Fruit fly (Drosophila melanogaster) whole organism, pupa: ENCODE data around the gene CG15142.
A peak's percentile ranks its signal among the peaks of the same experiment; 100 is the strongest.

Experiments used
- CG10348 ChIP-seq: fragments of 200-800 bp; sonication (Bioruptor generic); IDR thresholded peaks from 2 replicates; pipeline ENCODE4 v1.3.6; 2022; ENCODE audit warnings: missing biosample characterization, missing genetic modification characterization
- CG12605 ChIP-seq: fragments of 200-800 bp; sonication (Bioruptor generic); IDR thresholded peaks from 2 replicates; pipeline ENCODE4 v1.3.6; 2022; ENCODE audit warnings: missing biosample characterization, missing genetic modification characterization
- CG13204 ChIP-seq: fragments of 200-800 bp; sonication (Bioruptor generic); optimal IDR thresholded peaks from 2 replicates; lab custom pipeline; 2018; ENCODE audit warnings: missing biosample characterization, mild to moderate bottlenecking, missing genetic modification characterization, moderate library complexity
- CG14655 ChIP-seq: fragments of 200-800 bp; sonication (Bioruptor generic); optimal IDR thresholded peaks from 3 replicates; lab custom pipeline; 2017; ENCODE audit warnings: mild to moderate bottlenecking, missing biosample characterization, missing genetic modification reagents, missing genetic modification characterization
- CG15710 ChIP-seq: fragments of 200-800 bp; sonication (Bioruptor generic); optimal IDR thresholded peaks from 2 replicates; lab custom pipeline; 2018; ENCODE audit warnings: missing biosample characterization, mild to moderate bottlenecking, missing genetic modification characterization, moderate library complexity
- CG17806 ChIP-seq: fragments of 200-800 bp; sonication (Bioruptor generic); optimal IDR thresholded peaks from 2 replicates; lab custom pipeline; 2018; ENCODE audit warnings: missing biosample characterization, mild to moderate bottlenecking, missing genetic modification characterization, moderate library complexity
- CG32121 ChIP-seq: fragments of 200-800 bp; sonication (Bioruptor generic); IDR thresholded peaks from 2 replicates; pipeline ENCODE4 v1.3.6; 2022; ENCODE audit warnings: missing biosample characterization, missing genetic modification characterization
- CG34367 ChIP-seq: fragments of 200-800 bp; sonication (Bioruptor generic); optimal IDR thresholded peaks from 2 replicates; lab custom pipeline; 2018; ENCODE audit warnings: missing biosample characterization, mild to moderate bottlenecking, missing genetic modification characterization
- CG4496 ChIP-seq: fragments of 200-800 bp; sonication (Bioruptor generic); IDR thresholded peaks from 3 replicates; pipeline ENCODE4 v1.3.6; 2022; ENCODE audit warnings: missing biosample characterization, missing genetic modification characterization
- CG8159 ChIP-seq: fragments of 200-800 bp; sonication (Bioruptor generic); optimal IDR thresholded peaks from 3 replicates; lab custom pipeline; 2018; ENCODE audit warnings: missing biosample characterization, mild to moderate bottlenecking, missing genetic modification characterization, moderate library complexity
- CG8301 ChIP-seq: fragments of 200-800 bp; sonication (Bioruptor generic); optimal IDR thresholded peaks from 2 replicates; lab custom pipeline; 2018; ENCODE audit warnings: missing biosample characterization, mild to moderate bottlenecking, missing genetic modification characterization
- CG9948 ChIP-seq: fragments of 200-800 bp; sonication (Bioruptor generic); optimal IDR thresholded peaks from 2 replicates; lab custom pipeline; 2018; ENCODE audit warnings: missing biosample characterization, mild to moderate bottlenecking, missing genetic modification characterization, moderate library complexity
- D1 ChIP-seq: fragments of 200-800 bp; sonication (Bioruptor generic); optimal IDR thresholded peaks from 2 replicates; lab custom pipeline; 2018; ENCODE audit warnings: missing biosample characterization, mild to moderate bottlenecking, missing genetic modification characterization, moderate library complexity
- EcR ChIP-seq: fragments of 200-800 bp; sonication (Bioruptor generic); optimal IDR thresholded peaks from 3 replicates; lab custom pipeline; 2019; ENCODE audit warnings: missing biosample characterization, missing genetic modification characterization, mild to moderate bottlenecking, moderate library complexity, missing genetic modification reagents
- Ets98B ChIP-seq: fragments of 200-800 bp; sonication (Bioruptor generic); IDR thresholded peaks from 2 replicates; pipeline ENCODE4 v1.3.6; 2022; ENCODE audit warnings: missing biosample characterization, missing genetic modification characterization
- Pif1A ChIP-seq: fragments of 200-800 bp; sonication (Bioruptor generic); optimal IDR thresholded peaks from 3 replicates; lab custom pipeline; 2016; ENCODE audit warnings: missing biosample characterization, missing genetic modification characterization
- Pif1B ChIP-seq: fragments of 200-800 bp; sonication (Bioruptor generic); optimal IDR thresholded peaks from 3 replicates; lab custom pipeline; 2016; ENCODE audit warnings: missing biosample characterization, missing genetic modification characterization
- Snoo ChIP-seq: fragments of 200-800 bp; sonication (Bioruptor generic); optimal IDR thresholded peaks from 3 replicates; lab custom pipeline; 2017; ENCODE audit warnings: missing biosample characterization, mild to moderate bottlenecking, missing genetic modification characterization, inconsistent platforms
- fd96Ca ChIP-seq: fragments of 200-800 bp; sonication (Bioruptor generic); IDR thresholded peaks from 3 replicates; pipeline ENCODE4 v1.3.6; 2022; ENCODE audit warnings: missing biosample characterization, missing genetic modification characterization
- gl ChIP-seq: fragments of 200-800 bp; sonication (Bioruptor generic); optimal IDR thresholded peaks from 2 replicates; lab custom pipeline; 2018; ENCODE audit warnings: missing biosample characterization, mild to moderate bottlenecking, missing genetic modification characterization
- rn ChIP-seq: fragments of 200-800 bp; sonication (Bioruptor generic); IDR thresholded peaks from 2 replicates; pipeline ENCODE4 v1.3.6; 2022; ENCODE audit warnings: missing biosample characterization, missing genetic modification characterization

Gene CG15142

DNA sequence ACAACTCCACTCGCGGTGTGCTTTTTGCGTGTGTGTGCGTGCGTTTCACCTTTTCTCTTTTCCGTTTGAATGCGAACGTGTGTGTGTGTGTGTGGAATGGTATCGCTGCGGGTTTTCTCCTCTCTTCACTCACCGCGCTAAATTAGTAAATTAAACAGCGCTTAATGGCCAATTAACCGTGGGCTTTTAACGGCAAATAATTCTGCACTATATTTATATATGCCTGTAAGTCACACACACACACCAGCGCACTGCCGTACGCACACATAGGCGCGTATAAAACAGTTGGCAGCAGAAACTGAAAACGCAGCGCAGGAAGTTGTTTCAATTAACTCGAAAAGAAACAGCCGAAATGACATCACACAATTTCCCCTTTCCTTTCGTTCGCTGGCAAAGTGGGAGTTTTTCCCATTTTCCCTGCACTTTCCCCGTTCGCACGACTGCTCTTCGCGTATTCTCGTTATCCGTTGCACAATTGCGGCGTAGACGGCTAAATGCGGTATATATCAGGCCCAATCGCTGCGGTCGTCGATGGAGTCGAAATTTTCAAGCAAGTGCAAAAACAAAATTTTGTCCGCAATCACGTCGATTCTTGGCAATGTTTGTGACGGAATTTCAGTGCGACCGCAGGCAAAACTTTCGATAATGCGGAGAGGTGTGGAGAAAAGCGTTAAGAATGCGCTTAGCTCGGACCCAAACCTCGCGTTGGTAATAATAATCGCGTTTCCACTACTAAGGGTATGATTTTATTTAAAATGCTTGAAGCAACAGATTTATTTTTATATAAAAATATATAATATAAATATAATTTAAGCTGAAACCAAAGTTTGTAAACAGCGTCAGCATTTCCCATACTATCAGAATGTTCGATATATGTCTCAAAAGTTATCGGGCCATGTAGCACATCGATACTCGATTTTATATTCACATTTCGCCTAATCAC, 25.8 kb downstream of the CG15142 start, which contains the start of gene BicD:
BicD (minus strand) TSS at position 634 of the 943 bp plus-strand sequence.
- TF ChIP-seq CG34367 (tag; lab: Kevin White, UChicago) = no peak
- TF ChIP-seq CG4496 (GFP tag; lab: Robert Waterston, UW) = peak; percentile 22; the same call in 1 of the 3 replicates
- TF ChIP-seq EcR = peak; percentile 20
- TF ChIP-seq CG12605 (GFP tag; lab: Robert Waterston, UW) = 0 out of 2 replicates have a peak, but pooled peaks have one; percentile 20
- peak; percentile 23; the same call in 1 of the 2 replicates for TF ChIP-seq Ets98B (GFP tag; lab: Robert Waterston, UW)
- no peak for TF ChIP-seq Pif1A (GFP tag; lab: Kevin White, UChicago)

- no peak for TF ChIP-seq CG9948 (tag; lab: Kevin White, UChicago)
- no peak for TF ChIP-seq Pif1A (GFP tag; lab: Kevin White, UChicago)
- no peak for TF ChIP-seq EcR
- no peak for TF ChIP-seq CG4496 (GFP tag; lab: Robert Waterston, UW)
- TF ChIP-seq CG12605 (GFP tag; lab: Robert Waterston, UW) = no peak
- no peak for TF ChIP-seq fd96Ca
- no peak for TF ChIP-seq CG15710
- TF ChIP-seq Pif1B (GFP tag; lab: Kevin White, UChicago) = no peak
- no peak for TF ChIP-seq CG34367 (tag; lab: Kevin White, UChicago)
- no peak for TF ChIP-seq CG17806 (tag; lab: Kevin White, UChicago)
- TF ChIP-seq gl (tag; lab: Kevin White, UChicago) = no peak
- no peak for TF ChIP-seq CG13204
- TF ChIP-seq rn (GFP tag; lab: Robert Waterston, UW) = no peak
- no peak for TF ChIP-seq Snoo
- no peak for TF ChIP-seq CG32121
- no peak for TF ChIP-seq D1
- TF ChIP-seq CG8301 = no peak
- no peak for TF ChIP-seq CG10348 (GFP tag; lab: Robert Waterston, UW)
- no peak for TF ChIP-seq CG14655 (GFP tag; lab: Kevin White, UChicago)
- no peak for TF ChIP-seq CG8159
These were observed 27.1 kb downstream of the CG15142 start, which contains the start of gene Sgt for dm6 chr2L:17471524-17471923. Gene Sgt, plus strand, starts transcription at chr2L:17471603.

dm6 chr2L:17470630-17471029, 28.0 kb downstream of the CG15142 start:
- no peak for TF ChIP-seq CG14655 (GFP tag; lab: Kevin White, UChicago)
- TF ChIP-seq, all 21 proteins: peak for 0

DNA sequence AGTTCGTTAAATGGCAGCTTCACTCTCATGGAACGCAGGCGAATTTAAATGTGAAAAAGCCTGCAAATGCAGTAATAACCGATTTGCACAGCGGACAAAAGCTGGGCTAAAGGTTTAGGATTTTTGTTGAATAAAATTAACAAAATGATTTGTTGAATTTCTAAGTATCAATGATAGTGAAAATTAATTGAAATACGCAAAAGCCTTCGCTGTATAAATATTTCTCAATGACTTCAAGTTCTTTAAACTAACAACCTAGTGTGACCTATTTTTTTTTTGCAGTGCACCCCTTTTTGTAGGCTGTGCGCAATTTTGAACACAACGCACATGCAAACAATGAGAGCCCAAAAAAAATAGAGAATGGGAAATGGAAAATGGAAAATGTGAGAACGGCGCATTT, 31.7 kb downstream of the CG15142 start:
- TF ChIP-seq CG14655 (GFP tag; lab: Kevin White, UChicago) (peak; percentile 56), CG9948 (tag; lab: Kevin White, UChicago) (peak; percentile 46), Pif1B (GFP tag; lab: Kevin White, UChicago) (no peak), CG17806 (tag; lab: Kevin White, UChicago) (peak; percentile 36), rn (GFP tag; lab: Robert Waterston, UW) (no peak), CG34367 (tag; lab: Kevin White, UChicago) (peak; percentile 28), CG12605 (GFP tag; lab: Robert Waterston, UW) (peak; percentile 38; the same call in 1 of the 2 replicates), Snoo (no peak), D1 (no peak), CG32121 (0 out of 2 replicates have a peak, but pooled peaks have one; percentile 48), Ets98B (GFP tag; lab: Robert Waterston, UW) (no peak; the same call in 1 of the 2 replicates), CG8159 (peak; percentile 44), CG4496 (GFP tag; lab: Robert Waterston, UW) (peak; percentile 53), EcR (no peak), CG15710 (peak; percentile 49), CG13204 (no peak), gl (tag; lab: Kevin White, UChicago) (no peak), Pif1A (GFP tag; lab: Kevin White, UChicago) (peak; percentile 34), CG8301 (peak; percentile 54), CG10348 (GFP tag; lab: Robert Waterston, UW) (no peak), fd96Ca (0 out of 3 replicates have a peak, but pooled peaks have one; percentile 12)
- TF ChIP-seq, all 21 proteins: peak for 12

DNA sequence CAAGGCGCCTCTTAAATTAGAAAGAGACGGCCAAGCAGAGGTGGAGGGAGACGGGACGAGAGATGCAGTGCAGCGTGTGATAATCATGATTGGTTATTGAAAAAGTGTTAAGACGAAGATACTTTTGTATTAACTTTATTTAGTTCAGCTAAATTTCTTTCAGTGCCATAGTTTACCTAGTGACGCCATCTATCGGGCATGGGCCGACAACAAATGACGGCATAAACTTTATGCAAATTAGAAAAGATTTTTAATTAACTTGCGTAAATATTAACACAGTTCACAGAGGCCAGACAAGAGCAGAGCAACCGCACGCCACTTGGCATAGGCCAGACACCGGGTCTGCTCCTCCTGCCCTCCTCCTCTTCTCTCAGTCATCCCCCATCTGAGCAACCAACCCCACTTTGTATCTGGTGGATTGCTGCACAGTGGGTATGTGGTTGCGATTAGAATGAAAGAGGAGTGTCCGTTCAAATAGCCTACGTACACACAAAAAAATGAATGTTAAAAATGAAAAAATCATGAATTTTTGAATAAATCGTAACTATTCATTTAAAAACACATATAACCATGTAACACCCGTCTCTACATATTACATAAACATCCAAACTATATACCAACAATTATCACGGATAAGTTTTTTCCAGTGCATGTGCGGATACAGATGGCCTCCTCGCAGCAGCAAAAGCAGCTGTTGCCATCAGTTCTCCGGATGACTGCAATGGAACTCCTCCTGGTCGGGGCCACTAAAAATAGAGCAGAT, 32.5 kb downstream of the CG15142 start:
- TF ChIP-seq Pif1B (GFP tag; lab: Kevin White, UChicago) = peak; percentile 65
- TF ChIP-seq gl (tag; lab: Kevin White, UChicago) = peak; percentile 61
- TF ChIP-seq CG10348 (GFP tag; lab: Robert Waterston, UW) = peak; percentile 48; the same call in 1 of the 2 replicates
- peak; percentile 82 for TF ChIP-seq CG34367 (tag; lab: Kevin White, UChicago)
- TF ChIP-seq Snoo = peak; percentile 26
- no peak for TF ChIP-seq EcR
- peak; percentile 83 for TF ChIP-seq CG9948 (tag; lab: Kevin White, UChicago)
- TF ChIP-seq CG12605 (GFP tag; lab: Robert Waterston, UW) = peak; percentile 79; the same call in 1 of the 2 replicates
- TF ChIP-seq CG4496 (GFP tag; lab: Robert Waterston, UW) = peak; percentile 87
- peak; percentile 53 for TF ChIP-seq D1
- peak; percentile 81 for TF ChIP-seq Pif1A (GFP tag; lab: Kevin White, UChicago)
- TF ChIP-seq CG17806 (tag; lab: Kevin White, UChicago) = peak; percentile 81
- peak; percentile 80 for TF ChIP-seq CG32121
- TF ChIP-seq CG8159 = peak; percentile 82
- peak; percentile 88 for TF ChIP-seq CG8301
- peak; percentile 40; the same call in 1 of the 2 replicates for TF ChIP-seq rn (GFP tag; lab: Robert Waterston, UW)
- TF ChIP-seq fd96Ca = peak; percentile 70; the same call in 2 of the 3 replicates
- peak; percentile 87 for TF ChIP-seq CG14655 (GFP tag; lab: Kevin White, UChicago)
- TF ChIP-seq CG13204 = no peak
- peak; percentile 86; the same call in 1 of the 2 replicates for TF ChIP-seq Ets98B (GFP tag; lab: Robert Waterston, UW)
- TF ChIP-seq CG15710 = peak; percentile 77
